Worm (Caenorhabditis elegans) whole organism, L1 larva: ENCODE measurements around the gene Y51A2D.18.

Experiments
- ama-1 ChIP-seq: fragments of 150-350 bp; optimal IDR thresholded peaks from 2 replicates; lab custom pipeline; 2014
- ceh-63 ChIP-seq: fragments of 200-800 bp; sonication (Bioruptor generic); optimal IDR thresholded peaks from 2 replicates; lab custom pipeline; 2018; ENCODE audit warnings: mild to moderate bottlenecking, missing genetic modification characterization, missing compliant biosample characterization
- ceh-82 ChIP-seq, 3 experiments: fragments of 150-350 bp in 1 of 3; sonication (generic microtip) in 2 of 3; optimal IDR thresholded peaks; 2 replicates each; lab custom pipeline; 2014 to 2017; ENCODE audit warnings: missing biosample characterization in 3 of 3, missing genetic modification characterization in 3 of 3
- ces-1 ChIP-seq: fragments of 150-350 bp; optimal IDR thresholded peaks from 2 replicates; lab custom pipeline; 2014; ENCODE audit warnings: missing biosample characterization, missing genetic modification reagents, missing genetic modification characterization
- fkh-10 ChIP-seq: sonication (generic microtip); optimal IDR thresholded peaks from 2 replicates; lab custom pipeline; 2017; ENCODE audit warnings: missing biosample characterization, missing genetic modification reagents, missing genetic modification characterization
- fos-1 ChIP-seq: fragments of 150-350 bp; optimal IDR thresholded peaks from 2 replicates; lab custom pipeline; 2014; ENCODE audit warnings: missing biosample characterization, missing genetic modification characterization
- lin-13 ChIP-seq: fragments of 150-350 bp; optimal IDR thresholded peaks from 2 replicates; lab custom pipeline; 2014; ENCODE audit warnings: missing biosample characterization, missing genetic modification reagents, missing genetic modification characterization
- nhr-237 ChIP-seq: fragments of 150-350 bp; optimal IDR thresholded peaks from 2 replicates; lab custom pipeline; 2014; ENCODE audit warnings: missing biosample characterization, missing genetic modification characterization
- skn-1 ChIP-seq: fragments of 150-350 bp; optimal IDR thresholded peaks from 2 replicates; lab custom pipeline; 2014; ENCODE audit warnings: missing biosample characterization, missing genetic modification characterization
- sox-4 ChIP-seq: sonication (generic microtip); optimal IDR thresholded peaks from 2 replicates; lab custom pipeline; 2016; ENCODE audit warnings: missing genetic modification characterization, missing compliant biosample characterization
- unc-98 ChIP-seq: fragments of 200-800 bp; sonication (Bioruptor generic); IDR thresholded peaks from 2 replicates; pipeline ENCODE4 v1.3.6; 2022; ENCODE audit warnings: missing genetic modification characterization, missing compliant biosample characterization

- TF ChIP-seq fos-1 (tag; lab: Kevin White, UChicago) = no peak
- TF ChIP-seq ceh-82 (tag; optimal IDR thresholded peaks at IDR 0.05; lab: Kevin White, UChicago) = no peak
- no peak for TF ChIP-seq ceh-63 (GFP tag; lab: Kevin White, UChicago)
- TF ChIP-seq unc-98 (GFP tag; lab: Robert Waterston, UW) = no peak
- TF ChIP-seq sox-4 (tag; lab: Kevin White, UChicago) = no peak
- no peak for TF ChIP-seq fkh-10 (GFP tag; lab: Kevin White, UChicago)
- no peak for TF ChIP-seq nhr-237 (tag; lab: Kevin White, UChicago)
- no peak for TF ChIP-seq skn-1
- TF ChIP-seq ama-1 (lab: Kevin White, UChicago) = no peak
- TF ChIP-seq ces-1 (GFP tag; lab: Kevin White, UChicago) = no peak
- no peak for TF ChIP-seq lin-13 (GFP tag; lab: Kevin White, UChicago)
Measured at ce11 chrV:18516496-18516895, 29.4 kb upstream of the Y51A2D.18 start, which contains the start of gene hmit-1.1.
